Worm (Caenorhabditis elegans) whole organism, young adult: ENCODE data around the gene dkf-2.
A peak's percentile ranks its signal among the peaks of the same experiment; 100 is the strongest.

ENCODE experiments used
- B0035.1 ChIP-seq: sonication (generic microtip); optimal IDR thresholded peaks from 2 replicates; lab custom pipeline; 2016; ENCODE audit warnings: missing genetic modification characterization, mild to moderate bottlenecking, missing compliant biosample characterization, missing genotype, missing genetic modification reagents
- B0336.3 ChIP-seq: fragments of 200-800 bp; sonication (Bioruptor generic); IDR thresholded peaks from 2 replicates; pipeline ENCODE4 v1.3.6; 2022; ENCODE audit warnings: missing genetic modification characterization, missing compliant biosample characterization
- D2030.7 ChIP-seq: fragments of 200-800 bp; sonication (Bioruptor generic); IDR thresholded peaks from 2 replicates; pipeline ENCODE4 v1.3.6; 2022; ENCODE audit warnings: missing genetic modification reagents, missing genetic modification characterization, missing compliant biosample characterization
- F10E7.11 ChIP-seq: sonication (generic microtip); optimal IDR thresholded peaks from 2 replicates; lab custom pipeline; 2017; ENCODE audit warnings: mild to moderate bottlenecking, missing genetic modification characterization, moderate library complexity, missing compliant biosample characterization
- F23B12.7 ChIP-seq: sonication (generic microtip); optimal IDR thresholded peaks from 2 replicates; lab custom pipeline; 2017; ENCODE audit warnings: missing genetic modification characterization, mild to moderate bottlenecking, missing compliant biosample characterization, antibody characterized with exemption, moderate library complexity; ENCODE audit not compliant: insufficient read depth
- F55B11.4 ChIP-seq: sonication (generic microtip); optimal IDR thresholded peaks from 2 replicates; lab custom pipeline; 2016; ENCODE audit warnings: missing compliant biosample characterization, missing genetic modification characterization, borderline replicate concordance; ENCODE audit not compliant: insufficient read depth
- F57A8.1 ChIP-seq: fragments of 200-800 bp; sonication (Bioruptor generic); optimal IDR thresholded peaks from 2 replicates; lab custom pipeline; 2018; ENCODE audit warnings: mild to moderate bottlenecking, missing genetic modification characterization, moderate library complexity, missing compliant biosample characterization
- T07F8.4 ChIP-seq: sonication (generic microtip); optimal IDR thresholded peaks from 2 replicates; lab custom pipeline; 2016; ENCODE audit warnings: mild to moderate bottlenecking, missing genetic modification characterization, moderate library complexity, missing compliant biosample characterization
- Y53F4B.3 ChIP-seq: fragments of 200-800 bp; sonication (Bioruptor generic); IDR thresholded peaks from 2 replicates; pipeline ENCODE4 v1.3.6; 2022; ENCODE audit warnings: missing genetic modification reagents, missing genetic modification characterization, missing compliant biosample characterization
- Y53G8AR.9 ChIP-seq: fragments of 200-800 bp; sonication (Bioruptor generic); conservative IDR thresholded peaks from 2 replicates; pipeline ENCODE4 v1.3.6; 2022; ENCODE audit warnings: missing genetic modification reagents, missing genetic modification characterization, missing compliant biosample characterization
- Y56A3A.18 ChIP-seq: fragments of 200-800 bp; sonication (Bioruptor generic); IDR thresholded peaks from 2 replicates; pipeline ENCODE4 v1.3.6; 2022; ENCODE audit warnings: missing genetic modification reagents, missing genetic modification characterization, missing compliant biosample characterization
- Y95B8A.8 ChIP-seq: fragments of 200-800 bp; sonication (Bioruptor generic); IDR thresholded peaks from 2 replicates; pipeline ENCODE4 v1.3.6; 2022; ENCODE audit warnings: missing genetic modification reagents, missing genetic modification characterization, missing compliant biosample characterization
- ZK185.1 ChIP-seq: sonication (generic microtip); optimal IDR thresholded peaks from 2 replicates; lab custom pipeline; 2016; ENCODE audit warnings: mild to moderate bottlenecking, missing genetic modification characterization, missing compliant biosample characterization; ENCODE audit not compliant: poor library complexity, severe bottlenecking
- akir-1 ChIP-seq: fragments of 200-800 bp; sonication (Bioruptor generic); optimal IDR thresholded peaks from 2 replicates; lab custom pipeline; 2018; ENCODE audit warnings: mild to moderate bottlenecking, missing genetic modification characterization, moderate library complexity, missing compliant biosample characterization
- ama-1 ChIP-seq, 3 experiments: fragments of 150-350 bp in 1 of 3; sonication (generic microtip) in 2 of 3; optimal IDR thresholded peaks; 2 replicates each; lab custom pipeline; 2014 to 2018; ENCODE audit warnings: missing biosample characterization in 2 of 3, missing genetic modification characterization in 2 of 3, missing genetic modification reagents in 2 of 3
- atf-7 ChIP-seq: sonication (generic microtip); optimal IDR thresholded peaks from 2 replicates; lab custom pipeline; 2017; ENCODE audit warnings: mild to moderate bottlenecking, missing genetic modification characterization, missing compliant biosample characterization
- attf-5 ChIP-seq: fragments of 200-800 bp; sonication (Bioruptor generic); optimal IDR thresholded peaks from 2 replicates; lab custom pipeline; 2018; ENCODE audit warnings: mild to moderate bottlenecking, missing genetic modification characterization, missing compliant biosample characterization
- cebp-1 ChIP-seq, 2 experiments: fragments of 200-800 bp in 1 of 2; sonication (Bioruptor generic) in 1 of 2; sonication (generic microtip) in 1 of 2; IDR thresholded peaks in 1 of 2; optimal IDR thresholded peaks in 1 of 2; 2 replicates each; pipeline versions ENCODE4 v1.3.6 to Lab custom; 2017 to 2022; ENCODE audit warnings: missing compliant biosample characterization in 2 of 2, missing genetic modification characterization in 2 of 2, mild to moderate bottlenecking in 1 of 2, missing genetic modification reagents in 1 of 2, moderate library complexity in 1 of 2
- cebp-2 ChIP-seq: fragments of 200-800 bp; sonication (Bioruptor generic); IDR thresholded peaks from 2 replicates; pipeline ENCODE4 v1.3.6; 2022; ENCODE audit warnings: missing genetic modification characterization, missing compliant biosample characterization
- ceh-27 ChIP-seq: fragments of 200-800 bp; sonication (Bioruptor generic); optimal IDR thresholded peaks from 2 replicates; lab custom pipeline; 2018; ENCODE audit warnings: mild to moderate bottlenecking, missing genetic modification characterization, moderate library complexity, missing compliant biosample characterization
- ceh-91 ChIP-seq: fragments of 200-800 bp; sonication (Bioruptor generic); IDR thresholded peaks from 2 replicates; pipeline ENCODE4 v1.3.6; 2022; ENCODE audit warnings: missing genetic modification reagents, missing genetic modification characterization, missing compliant biosample characterization
- dox-1 ChIP-seq: fragments of 200-800 bp; sonication (Bioruptor generic); IDR thresholded peaks from 2 replicates; pipeline ENCODE4 v1.3.6; 2022; ENCODE audit warnings: missing genetic modification reagents, missing genetic modification characterization, missing compliant biosample characterization
- dpff-1 ChIP-seq: sonication (generic microtip); optimal IDR thresholded peaks from 2 replicates; lab custom pipeline; 2017; ENCODE audit warnings: mild to moderate bottlenecking, missing genetic modification characterization, missing compliant biosample characterization
- efl-1 ChIP-seq: fragments of 150-350 bp; optimal IDR thresholded peaks from 2 replicates; lab custom pipeline; 2014; ENCODE audit warnings: missing biosample characterization, missing genetic modification reagents, missing genetic modification characterization
- egl-18 ChIP-seq: fragments of 200-800 bp; sonication (Bioruptor generic); IDR thresholded peaks from 2 replicates; pipeline ENCODE4 v1.3.6; 2022; ENCODE audit warnings: missing genetic modification reagents, missing genetic modification characterization, missing compliant biosample characterization
- egrh-3 ChIP-seq: fragments of 200-800 bp; sonication (Bioruptor generic); IDR thresholded peaks from 2 replicates; pipeline ENCODE4 v1.3.6; 2022; ENCODE audit warnings: missing genetic modification reagents, missing genetic modification characterization, missing compliant biosample characterization
- ekl-4 ChIP-seq: fragments of 200-800 bp; sonication (Bioruptor generic); IDR thresholded peaks from 2 replicates; pipeline ENCODE4 v1.3.6; 2022; ENCODE audit warnings: missing genetic modification reagents, missing genetic modification characterization, missing compliant biosample characterization
- gei-17 ChIP-seq: fragments of 200-800 bp; sonication (Bioruptor generic); optimal IDR thresholded peaks from 2 replicates; lab custom pipeline; 2018; ENCODE audit warnings: mild to moderate bottlenecking, missing genetic modification characterization, missing compliant biosample characterization
- him-1 ChIP-seq: sonication (generic microtip); optimal IDR thresholded peaks from 2 replicates; lab custom pipeline; 2016; ENCODE audit warnings: missing genotype, missing genetic modification reagents, missing genetic modification characterization, missing compliant biosample characterization
- hmg-1.2 ChIP-seq: fragments of 200-800 bp; sonication (Bioruptor generic); IDR thresholded peaks from 2 replicates; pipeline ENCODE4 v1.3.6; 2022; ENCODE audit warnings: missing genetic modification reagents, missing genetic modification characterization, missing compliant biosample characterization
- hrde-1 ChIP-seq: sonication (generic microtip); optimal IDR thresholded peaks from 2 replicates; lab custom pipeline; 2016; ENCODE audit warnings: missing genetic modification characterization, mild to moderate bottlenecking, missing compliant biosample characterization, moderate library complexity, missing genotype, missing genetic modification reagents, borderline replicate concordance
- lag-1 ChIP-seq: fragments of 200-800 bp; sonication (Bioruptor generic); IDR thresholded peaks from 2 replicates; pipeline ENCODE4 v1.3.6; 2022; ENCODE audit warnings: missing genetic modification reagents, missing genetic modification characterization, missing compliant biosample characterization
- madf-6 ChIP-seq: fragments of 200-800 bp; sonication (Bioruptor generic); IDR thresholded peaks from 2 replicates; pipeline ENCODE4 v1.3.6; 2022; ENCODE audit warnings: missing genetic modification reagents, missing genetic modification characterization, missing compliant biosample characterization
- mcd-1 ChIP-seq: fragments of 200-800 bp; sonication (Bioruptor generic); IDR thresholded peaks from 2 replicates; pipeline ENCODE4 v1.3.6; 2022; ENCODE audit warnings: missing genetic modification reagents, missing genetic modification characterization, missing compliant biosample characterization
- nfya-1 ChIP-seq: sonication (generic microtip); optimal IDR thresholded peaks from 2 replicates; lab custom pipeline; 2017; ENCODE audit warnings: antibody characterized with exemption, missing compliant biosample characterization, missing genetic modification characterization, borderline replicate concordance; ENCODE audit not compliant: insufficient read depth
- nfyb-1 ChIP-seq: fragments of 200-800 bp; sonication (Bioruptor generic); IDR thresholded peaks from 2 replicates; pipeline ENCODE4 v1.3.6; 2022; ENCODE audit warnings: missing genetic modification reagents, missing genetic modification characterization, missing compliant biosample characterization
- nhr-179 ChIP-seq: sonication (generic microtip); optimal IDR thresholded peaks from 2 replicates; lab custom pipeline; 2016; ENCODE audit warnings: mild to moderate bottlenecking, missing genetic modification characterization, missing compliant biosample characterization
- nhr-90 ChIP-seq: sonication (generic microtip); optimal IDR thresholded peaks from 2 replicates; lab custom pipeline; 2016; ENCODE audit warnings: missing genotype, mild to moderate bottlenecking, missing genetic modification characterization, missing compliant biosample characterization
- rpc-1 ChIP-seq, 2 experiments: fragments of 150-350 bp in 1 of 2; sonication (generic microtip) in 1 of 2; optimal IDR thresholded peaks; 2 replicates each; lab custom pipeline; 2014 to 2018; ENCODE audit warnings: missing biosample characterization in 1 of 2, missing genetic modification characterization in 1 of 2, missing genetic modification reagents in 1 of 2, missing genotype in 1 of 2
- snpc-1.3 ChIP-seq: sonication (generic microtip); optimal IDR thresholded peaks from 2 replicates; lab custom pipeline; 2017; ENCODE audit warnings: missing genetic modification characterization, mild to moderate bottlenecking, missing compliant biosample characterization, antibody characterized with exemption, moderate library complexity, missing genotype, missing genetic modification reagents; ENCODE audit not compliant: insufficient read depth
- tbx-9 ChIP-seq: sonication (generic microtip); optimal IDR thresholded peaks from 2 replicates; lab custom pipeline; 2016; ENCODE audit warnings: borderline replicate concordance, missing genetic modification characterization, inconsistent platforms, missing compliant biosample characterization
- tlf-1 ChIP-seq: fragments of 200-800 bp; sonication (Bioruptor generic); optimal IDR thresholded peaks from 2 replicates; lab custom pipeline; 2018; ENCODE audit warnings: mild to moderate bottlenecking, missing genetic modification characterization, missing compliant biosample characterization
- zim-3 ChIP-seq: sonication (generic microtip); optimal IDR thresholded peaks from 2 replicates; lab custom pipeline; 2017; ENCODE audit warnings: mild to moderate bottlenecking, missing genetic modification characterization, moderate library complexity, missing compliant biosample characterization

dkf-2 gene

ce11 chrV:16812371-16812770 is 64.9 kb downstream of the dkf-2 start:
- TF ChIP-seq nfyb-1 (GFP tag; lab: Robert Waterston, UW): peak; percentile 46; the same call in 1 of the 2 replicates
- TF ChIP-seq F57A8.1: no peak

ce11 chrV:16814541-16815207 is 67.3 kb downstream of the dkf-2 start:
- TF ChIP-seq zim-3 (tag; lab: Kevin White, UChicago): no peak
- 0 out of 2 replicates have a peak, but pooled peaks have one; percentile 34 for TF ChIP-seq Y95B8A.8 (GFP tag; lab: Robert Waterston, UW)
- TF ChIP-seq B0336.3 (GFP tag; lab: Robert Waterston, UW): peak; percentile 41; the same call in 1 of the 2 replicates
- no peak for TF ChIP-seq F57A8.1
- no peak for TF ChIP-seq cebp-2
- TF ChIP-seq tbx-9: no peak
- no peak for TF ChIP-seq F23B12.7 (tag; lab: Kevin White, UChicago)
- no peak for TF ChIP-seq F10E7.11 (tag; lab: Kevin White, UChicago)
- no peak for TF ChIP-seq ZK185.1
- no peak for TF ChIP-seq nhr-179
- no peak for TF ChIP-seq Y56A3A.18 (GFP tag; lab: Robert Waterston, UW)
- TF ChIP-seq dpff-1: no peak
- TF ChIP-seq B0035.1 (tag; lab: Kevin White, UChicago): no peak
- no peak for TF ChIP-seq Y53F4B.3 (GFP tag; lab: Robert Waterston, UW)
- no peak for TF ChIP-seq lag-1
- TF ChIP-seq F55B11.4 (tag; lab: Kevin White, UChicago): no peak
- TF ChIP-seq Y53G8AR.9 (GFP tag; lab: Robert Waterston, UW): no peak
- TF ChIP-seq akir-1: no peak
- TF ChIP-seq hmg-1.2 (GFP tag; lab: Robert Waterston, UW): peak; percentile 90
- TF ChIP-seq atf-7 (tag; lab: Kevin White, UChicago): no peak
- no peak for TF ChIP-seq gei-17 (GFP tag; lab: Kevin White, UChicago)
- no peak for TF ChIP-seq rpc-1 (optimal IDR thresholded peaks at IDR 0.05; lab: Kevin White, UChicago)
- no peak for TF ChIP-seq rpc-1 (tag; optimal IDR thresholded peaks at IDR 0.05; lab: Kevin White, UChicago)
- TF ChIP-seq cebp-1 (GFP tag; IDR thresholded peaks at IDR 0.05; lab: Robert Waterston, UW): no peak
- TF ChIP-seq cebp-1 (tag; optimal IDR thresholded peaks at IDR 0.05; lab: Kevin White, UChicago): peak; percentile 22
- TF ChIP-seq him-1: no peak
- TF ChIP-seq ama-1 (optimal IDR thresholded peaks at IDR 0.05; lab: Kevin White, UChicago): no peak
- TF ChIP-seq ama-1 (GFP tag; optimal IDR thresholded peaks at IDR 0.05; lab: Kevin White, UChicago): peak in 1 of 2 experiments; percentile 40
- TF ChIP-seq dox-1 (GFP tag; lab: Robert Waterston, UW): no peak
- TF ChIP-seq ceh-27 (GFP tag; lab: Kevin White, UChicago): no peak
- no peak for TF ChIP-seq efl-1
- TF ChIP-seq nhr-90 (tag; lab: Kevin White, UChicago): no peak
- 0 out of 2 replicates have a peak, but pooled peaks have one; percentile 17 for TF ChIP-seq mcd-1 (GFP tag; lab: Robert Waterston, UW)
- no peak; the same call in 1 of the 2 replicates for TF ChIP-seq egrh-3 (GFP tag; lab: Robert Waterston, UW)
- no peak for TF ChIP-seq egl-18
- peak; percentile 6; the same call in 1 of the 2 replicates for TF ChIP-seq madf-6 (GFP tag; lab: Robert Waterston, UW)
- TF ChIP-seq ekl-4 (GFP tag; lab: Robert Waterston, UW): no peak
- TF ChIP-seq nfyb-1 (GFP tag; lab: Robert Waterston, UW): no peak
- TF ChIP-seq ceh-91 (GFP tag; lab: Robert Waterston, UW): no peak
- no peak for TF ChIP-seq T07F8.4
- TF ChIP-seq snpc-1.3 (tag; lab: Kevin White, UChicago): no peak
- TF ChIP-seq tlf-1 (GFP tag; lab: Kevin White, UChicago): no peak
- TF ChIP-seq D2030.7 (GFP tag; lab: Robert Waterston, UW): no peak
- TF ChIP-seq attf-5 (GFP tag; lab: Kevin White, UChicago): no peak
- TF ChIP-seq nfya-1 (tag; lab: Kevin White, UChicago): no peak
- peak; percentile 18 for TF ChIP-seq hrde-1 (tag; lab: Kevin White, UChicago)
